Fruit fly (Drosophila melanogaster): Measurements from ENCODE around the gene CG17327.

CG17327 gene

DNA sequence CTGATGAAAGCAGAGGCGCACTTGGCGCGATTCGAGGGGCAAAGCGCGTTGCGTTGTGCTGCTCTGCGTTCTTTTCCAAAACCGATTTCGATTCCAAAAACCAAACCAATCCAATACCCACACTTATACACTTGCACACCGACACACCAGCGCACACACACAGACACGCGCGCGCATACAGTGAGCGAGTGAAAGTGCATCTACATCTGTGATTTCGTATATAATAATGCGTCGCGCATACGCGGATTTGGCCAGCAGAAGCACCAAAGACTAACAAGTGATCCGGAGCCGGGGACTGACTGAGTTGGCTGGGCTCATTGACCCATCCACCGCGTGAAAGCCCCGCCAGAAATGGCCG is 687 bp upstream of the CG17327 start:
- TF ChIP-seq CG6854 (GFP tag; optimal IDR thresholded peaks at IDR 0.05) (peak; percentile 42), Eip75B (GFP tag; optimal IDR thresholded peaks at IDR 0.05) (no peak), CG4318 (GFP tag; optimal IDR thresholded peaks at IDR 0.05) (no peak)

DNA sequence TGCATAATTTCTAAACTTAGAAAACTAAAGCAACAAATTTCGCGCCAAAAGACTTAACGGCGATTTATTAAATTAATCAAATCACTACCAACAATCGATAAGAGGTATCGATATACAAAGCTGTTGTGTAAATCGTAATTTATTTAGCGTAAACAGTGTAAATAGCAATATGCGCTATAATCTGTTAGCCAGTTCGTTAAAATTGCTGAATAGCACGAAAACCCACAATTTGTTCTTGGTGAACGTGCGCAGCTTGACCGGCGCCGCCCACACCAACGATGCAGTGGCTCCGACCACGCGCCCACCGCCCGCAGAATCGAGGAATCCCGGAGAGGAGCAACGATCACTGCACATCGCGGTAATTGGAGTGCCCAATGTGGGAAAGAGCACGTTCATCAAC is 2.0 kb downstream of the CG17327 start, which contains the start of gene CG7488:
Gene CG7488 (plus strand): TSS at position 99 of the 400 bp plus-strand sequence.
- no peak for TF ChIP-seq dac (GFP tag; optimal IDR thresholded peaks at IDR 0.05)
- TF ChIP-seq CG6808 (GFP tag; optimal IDR thresholded peaks at IDR 0.05) = no peak
- TF ChIP-seq Lpt (GFP tag; optimal IDR thresholded peaks at IDR 0.05) = no peak
- no peak for TF ChIP-seq achi (GFP tag; optimal IDR thresholded peaks at IDR 0.05)
- no peak for TF ChIP-seq dsx (GFP tag; optimal IDR thresholded peaks at IDR 0.05; ENCODE audit: poor library complexity, severe bottlenecking)
- TF ChIP-seq CG7368 (GFP tag; optimal IDR thresholded peaks at IDR 0.05) = no peak
- no peak for TF ChIP-seq CG8119 (GFP tag; IDR thresholded peaks at IDR 0.05)
- TF ChIP-seq CG34406 (GFP tag; optimal IDR thresholded peaks at IDR 0.05) = no peak
- TF ChIP-seq cyc (GFP tag; optimal IDR thresholded peaks at IDR 0.05) = no peak
- TF ChIP-seq Hr39 (GFP tag; optimal IDR thresholded peaks at IDR 0.05) = no peak
- no peak for TF ChIP-seq CG6854 (GFP tag; optimal IDR thresholded peaks at IDR 0.05)
- TF ChIP-seq acj6 (GFP tag; optimal IDR thresholded peaks at IDR 0.05) = no peak
- TF ChIP-seq Ets21C (GFP tag; optimal IDR thresholded peaks at IDR 0.05) = no peak

DNA sequence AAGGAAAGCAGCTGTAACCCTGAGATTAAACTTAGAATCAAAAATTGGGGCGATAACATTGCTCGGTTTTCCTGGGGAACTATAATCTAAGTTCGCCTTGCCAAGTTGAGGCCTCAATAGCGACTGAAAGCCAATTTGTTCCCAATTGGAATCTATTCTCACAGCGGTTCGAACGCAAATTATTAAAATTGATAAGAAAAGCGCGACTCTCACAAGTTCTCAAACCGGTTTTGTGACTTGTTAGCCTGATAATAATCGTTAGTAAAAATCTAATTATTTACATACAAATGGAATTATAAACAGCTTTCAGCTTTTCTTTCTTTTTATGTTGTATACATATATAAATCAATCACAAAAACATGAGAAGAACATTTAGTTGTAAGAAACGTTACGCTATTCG is 2.5 kb downstream of the CG17327 start, which contains the start of gene yellow-f2:
Gene yellow-f2 (minus strand): TSS at position 101 of the 400 bp plus-strand sequence.
- TF ChIP-seq fkh (GFP tag; optimal IDR thresholded peaks at IDR 0.05) (no peak), CG8632 (GFP tag; optimal IDR thresholded peaks at IDR 0.05) (no peak), CG16779 (tag; optimal IDR thresholded peaks at IDR 0.05) (no peak), acj6 (GFP tag; optimal IDR thresholded peaks at IDR 0.05) (no peak), CG4318 (GFP tag; optimal IDR thresholded peaks at IDR 0.05) (no peak), Hr38 (GFP tag; optimal IDR thresholded peaks at IDR 0.05) (no peak), lz (GFP tag; optimal IDR thresholded peaks at IDR 0.05) (no peak), esn (GFP tag; optimal IDR thresholded peaks at IDR 0.05) (no peak), Blimp-1 (GFP tag; optimal IDR thresholded peaks at IDR 0.05) (no peak), CG6808 (GFP tag; optimal IDR thresholded peaks at IDR 0.05) (no peak), svp (GFP tag) (no peak), achi (GFP tag; optimal IDR thresholded peaks at IDR 0.05) (no peak), Hr4 (GFP tag; optimal IDR thresholded peaks at IDR 0.05) (no peak), fd85E (GFP tag; optimal IDR thresholded peaks at IDR 0.05) (no peak), CG11902 (GFP tag; optimal IDR thresholded peaks at IDR 0.05) (no peak), CG31627 (GFP tag; optimal IDR thresholded peaks at IDR 0.05) (no peak), CG8319 (GFP tag; optimal IDR thresholded peaks at IDR 0.05) (no peak), CG11294 (GFP tag; IDR thresholded peaks at IDR 0.05) (no peak), Lpt (GFP tag; optimal IDR thresholded peaks at IDR 0.05) (no peak), CG3032 (tag; optimal IDR thresholded peaks at IDR 0.05) (no peak)

DNA sequence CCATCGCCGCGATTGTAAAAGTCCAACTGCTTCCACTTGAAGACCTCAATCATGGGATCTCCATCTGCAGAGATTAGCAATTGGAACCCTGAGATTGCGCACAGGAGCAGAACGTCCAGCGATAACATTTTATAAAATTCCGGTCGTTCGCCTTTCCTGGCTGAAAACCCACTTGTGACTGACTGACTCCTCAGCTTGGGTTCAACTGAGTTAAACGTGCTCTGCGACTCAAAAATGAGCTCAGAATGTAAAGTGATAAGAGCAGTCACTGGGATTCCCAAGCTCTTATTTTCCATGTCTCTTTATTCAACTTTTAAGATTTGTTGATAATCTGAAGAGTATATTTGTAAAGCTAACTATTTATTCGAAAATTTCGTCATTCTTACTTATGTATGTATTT is 4.5 kb downstream of the CG17327 start, which contains the start of gene yellow-f:
Gene yellow-f (minus strand): TSS at position 184 of the 400 bp plus-strand sequence.
- peak; percentile 98 for TF ChIP-seq svp (GFP tag)
- no peak for TF ChIP-seq CG10631 (GFP tag; optimal IDR thresholded peaks at IDR 0.05)
- no peak for TF ChIP-seq CG3919 (GFP tag; optimal IDR thresholded peaks at IDR 0.05)

DNA sequence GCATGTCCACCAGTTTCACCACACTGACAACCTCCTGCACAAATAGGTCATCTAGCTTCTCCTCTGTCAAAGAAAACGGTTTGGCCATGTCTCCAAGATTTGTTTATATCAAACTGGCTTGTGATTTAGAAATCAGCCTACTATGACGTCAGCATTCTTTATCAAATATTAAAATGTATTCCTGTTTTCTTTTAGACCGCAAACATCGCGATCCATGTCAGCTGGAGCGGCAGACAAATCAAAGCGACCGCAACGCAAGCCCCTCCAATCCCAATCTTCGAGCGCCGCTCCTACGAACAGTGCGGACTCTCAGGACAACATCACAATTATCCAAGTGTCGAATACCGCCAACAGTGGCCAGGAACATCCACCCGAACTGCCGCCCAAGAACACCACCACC is 9.1 kb downstream of the CG17327 start, which contains the start of gene CG14383:
Gene CG14383 (minus strand): TSS at position 101 of the 400 bp plus-strand sequence.
- TF ChIP-seq CG6163 (GFP tag; IDR thresholded peaks at IDR 0.05) = no peak
- no peak for TF ChIP-seq Eip75B (GFP tag; optimal IDR thresholded peaks at IDR 0.05)
- no peak for TF ChIP-seq Gug (GFP tag; IDR thresholded peaks at IDR 0.05)
- no peak for TF ChIP-seq CG7368 (GFP tag; optimal IDR thresholded peaks at IDR 0.05)
- no peak for TF ChIP-seq CG34406 (GFP tag; optimal IDR thresholded peaks at IDR 0.05)
